Worm (Caenorhabditis elegans): Measurements from ENCODE around the gene dnpp-1.

DNA sequence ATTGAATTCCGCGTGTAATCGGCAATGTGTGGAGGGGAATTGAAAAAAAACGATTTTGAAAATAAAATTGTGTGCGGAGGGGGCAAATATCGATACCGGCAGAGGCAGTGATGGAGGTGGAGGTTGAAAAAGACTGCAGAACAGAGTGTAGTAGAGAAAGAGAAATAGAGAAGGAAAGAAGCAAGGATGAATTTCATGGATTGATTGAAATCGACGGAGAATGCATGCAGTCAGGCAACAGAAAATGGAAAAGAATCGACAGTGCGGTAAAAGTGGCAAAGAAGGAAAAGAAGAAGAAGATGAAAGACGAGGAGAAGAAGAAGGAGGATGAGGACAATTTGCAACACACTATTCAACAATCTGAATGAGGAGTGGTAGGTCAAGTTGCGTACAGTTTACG, 26.8 kb downstream of the dnpp-1 start, which contains the start of gene W04D12.1:
- TF ChIP-seq ama-1 (optimal IDR thresholded peaks at IDR 0.05), result no peak
- TF ChIP-seq B0310.2 (tag; optimal IDR thresholded peaks at IDR 0.05), result no peak
- no peak for TF ChIP-seq ets-7 (tag; optimal IDR thresholded peaks at IDR 0.05)
- no peak for TF ChIP-seq scrt-1 (GFP tag; IDR thresholded peaks at IDR 0.05)
- no peak for TF ChIP-seq ceh-36 (tag; optimal IDR thresholded peaks at IDR 0.05)
- TF ChIP-seq hmbx-1 (tag; optimal IDR thresholded peaks at IDR 0.05), result no peak
- no peak for TF ChIP-seq ceh-13 (GFP tag; optimal IDR thresholded peaks at IDR 0.05)
- TF ChIP-seq flt-1 (GFP tag; IDR thresholded peaks at IDR 0.05), result no peak
- no peak for TF ChIP-seq tbx-37 (GFP tag; conservative IDR thresholded peaks at IDR 0.05)
- no peak for TF ChIP-seq aly-1 (tag; optimal IDR thresholded peaks at IDR 0.05)
- no peak for TF ChIP-seq F13C5.2 (tag; optimal IDR thresholded peaks at IDR 0.05)
- no peak for TF ChIP-seq tbx-11 (GFP tag; IDR thresholded peaks at IDR 0.05)

Measured in whole organism, early embryonic.